Fruit fly (Drosophila melanogaster): ENCODE results near the gene Tgi.

Gene Tgi

DNA sequence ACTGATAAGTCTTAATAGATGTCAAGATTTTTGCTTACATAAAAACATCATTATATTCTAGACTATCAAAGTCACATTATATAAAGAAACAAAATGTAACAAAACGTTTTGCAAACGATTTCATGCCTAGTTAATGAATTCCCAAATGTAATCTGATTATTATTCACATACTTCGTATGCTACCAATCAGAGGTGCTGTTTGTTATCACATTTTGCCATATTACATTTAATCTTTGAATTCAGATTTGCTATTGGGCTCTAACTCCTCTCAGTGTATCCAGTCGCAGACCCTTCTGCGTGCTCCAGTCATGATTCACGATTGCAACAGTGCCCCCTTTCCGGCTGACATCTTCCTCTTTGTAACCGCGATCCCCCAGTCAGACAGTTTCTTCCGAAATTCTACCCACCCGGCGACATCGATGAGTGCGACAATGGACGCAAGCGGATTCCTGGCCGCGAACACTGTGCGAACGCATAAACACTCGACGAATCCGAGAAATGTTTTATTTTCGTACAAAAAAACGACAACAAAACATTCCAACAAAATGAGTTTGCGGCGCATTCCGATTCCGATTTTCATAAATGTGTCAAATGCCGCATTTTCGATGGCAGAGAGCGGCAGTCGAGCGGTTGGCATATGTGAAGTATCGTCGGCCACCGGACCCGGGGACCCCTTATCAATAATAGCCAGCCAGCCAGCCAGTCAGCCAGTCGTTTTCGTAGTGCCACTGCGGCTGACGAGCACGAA lies 1.7 kb downstream of the Tgi start (continued):
- TF ChIP-seq salr (GFP tag; optimal IDR thresholded peaks at IDR 0.05) (no peak), fkh (GFP tag; optimal IDR thresholded peaks at IDR 0.05) (no peak), Eip75B (GFP tag; optimal IDR thresholded peaks at IDR 0.05) (peak; percentile 60), eg (GFP tag; IDR thresholded peaks at IDR 0.05) (peak; percentile 16; the same call in 1 of the 3 replicates), CG34406 (GFP tag; optimal IDR thresholded peaks at IDR 0.05) (peak; percentile 28), CG7368 (GFP tag; optimal IDR thresholded peaks at IDR 0.05) (peak; percentile 45), Ets96B (tag; optimal IDR thresholded peaks at IDR 0.05) (no peak), CG1621 (tag; optimal IDR thresholded peaks at IDR 0.05) (no peak), CG8319 (GFP tag; optimal IDR thresholded peaks at IDR 0.05) (peak; percentile 26)

DNA sequence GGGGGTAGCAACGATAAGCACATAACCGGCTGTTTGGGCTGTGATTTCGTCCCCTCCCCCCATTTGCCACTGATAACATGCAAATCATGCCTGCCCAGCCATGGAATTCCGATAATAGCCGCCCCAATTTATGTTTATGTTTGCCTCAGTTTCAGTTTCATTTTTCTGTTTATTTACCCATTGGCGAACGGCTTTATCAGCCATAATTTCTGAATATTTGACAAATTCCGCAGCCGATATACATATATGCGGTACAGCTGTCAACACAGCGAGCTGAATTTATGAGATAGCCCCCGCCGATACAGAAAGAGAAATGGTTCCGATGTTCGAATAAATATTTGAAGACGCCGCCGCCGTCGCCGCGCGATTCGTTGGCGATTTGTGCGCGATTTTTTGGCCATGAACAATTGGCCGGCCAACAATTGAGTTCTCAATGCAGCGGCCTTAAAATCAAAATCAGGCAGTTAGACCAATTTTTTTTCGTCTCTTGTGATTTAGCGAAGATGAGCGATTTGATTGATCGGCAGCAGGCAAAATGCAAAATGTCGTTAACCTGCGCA lies 2.7 kb downstream of the Tgi start:
- no peak for TF ChIP-seq CG16779 (tag; optimal IDR thresholded peaks at IDR 0.05)
- TF ChIP-seq Hr39 (GFP tag; optimal IDR thresholded peaks at IDR 0.05): no peak
- TF ChIP-seq fkh (GFP tag; optimal IDR thresholded peaks at IDR 0.05): peak; percentile 63

DNA sequence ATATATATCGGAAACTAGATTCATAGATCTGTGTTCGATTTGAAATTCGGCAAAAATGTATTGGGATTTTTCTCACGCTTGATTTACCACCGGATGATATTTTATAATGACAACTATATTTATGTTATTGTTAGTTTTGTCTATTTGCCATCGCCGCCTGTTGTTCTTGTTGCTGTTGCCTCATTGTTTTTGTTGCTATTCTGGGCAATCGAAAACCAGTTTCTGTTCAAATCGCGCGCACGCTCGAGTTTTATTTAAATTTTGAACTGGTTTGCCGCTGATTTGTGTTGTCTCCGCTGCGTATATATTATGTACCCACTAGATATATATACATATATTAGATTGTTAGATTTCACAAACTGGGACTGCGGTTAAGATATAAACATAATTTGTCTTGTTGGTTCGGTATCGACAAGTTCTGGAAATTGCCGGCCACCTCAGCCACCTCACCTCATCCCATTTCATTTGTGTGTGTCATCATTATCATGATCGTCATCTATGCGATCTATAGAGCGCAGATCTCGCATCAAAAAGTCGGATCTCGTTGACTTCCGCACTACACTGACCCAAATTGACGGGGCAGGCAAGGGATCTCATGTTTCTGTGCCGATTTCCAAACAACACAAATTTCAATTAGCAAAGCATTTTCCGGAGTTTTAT lies 4.2 kb downstream of the Tgi start:
- TF ChIP-seq Eip78C (GFP tag): peak; percentile 26
- no peak for TF ChIP-seq CG3032 (tag; optimal IDR thresholded peaks at IDR 0.05)
- peak; percentile 25 for TF ChIP-seq fkh (GFP tag; optimal IDR thresholded peaks at IDR 0.05)

DNA sequence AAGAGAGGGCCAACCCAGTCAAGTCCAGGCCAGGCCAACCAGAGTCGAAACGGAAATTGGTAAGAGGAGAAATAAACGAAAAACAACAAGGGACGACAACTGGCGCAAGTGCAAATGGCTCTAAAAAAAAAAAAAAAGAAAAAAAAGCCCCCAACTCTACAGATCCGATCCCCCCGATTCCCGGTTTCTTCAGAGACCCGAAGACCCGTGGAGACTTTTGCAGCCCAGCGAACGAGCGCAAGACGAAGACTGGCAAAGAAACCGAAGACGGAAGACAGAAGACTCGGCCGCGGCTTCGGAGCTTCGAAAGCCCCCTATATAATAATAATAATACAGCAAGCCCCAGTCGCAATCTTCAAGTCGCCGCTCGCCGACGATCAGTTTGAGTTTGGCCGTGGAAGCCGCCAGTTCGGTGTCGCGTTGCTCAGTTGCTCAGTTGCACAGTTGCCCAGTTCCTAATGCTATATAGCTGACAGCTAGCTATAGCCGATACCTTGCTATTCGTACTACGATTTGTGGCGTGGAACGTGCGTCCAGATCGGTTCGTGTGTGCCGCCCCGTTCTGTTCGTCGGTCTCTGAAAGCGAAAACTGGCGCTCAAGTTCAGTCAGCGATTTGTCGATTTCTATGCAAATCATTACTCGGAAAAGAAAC lies 7.9 kb downstream of the Tgi start:
- TF ChIP-seq Hr39 (GFP tag; optimal IDR thresholded peaks at IDR 0.05): no peak
- TF ChIP-seq CG7368 (GFP tag; optimal IDR thresholded peaks at IDR 0.05): peak; percentile 57
- peak; percentile 63 for TF ChIP-seq CG8632 (GFP tag; optimal IDR thresholded peaks at IDR 0.05)
- TF ChIP-seq CG10669 (GFP tag; optimal IDR thresholded peaks at IDR 0.05): peak; percentile 46
- TF ChIP-seq cyc (GFP tag; optimal IDR thresholded peaks at IDR 0.05): no peak
- no peak for TF ChIP-seq Sox15 (GFP tag; optimal IDR thresholded peaks at IDR 0.05)
- TF ChIP-seq Ets21C (GFP tag; optimal IDR thresholded peaks at IDR 0.05): no peak
- TF ChIP-seq pdm3 (GFP tag; optimal IDR thresholded peaks at IDR 0.05): peak; percentile 39
- no peak for TF ChIP-seq lz (GFP tag; optimal IDR thresholded peaks at IDR 0.05)
- peak; percentile 55 for TF ChIP-seq Lpt (GFP tag; optimal IDR thresholded peaks at IDR 0.05)
- TF ChIP-seq svp (GFP tag): peak; percentile 85
- no peak for TF ChIP-seq CG3032 (tag; optimal IDR thresholded peaks at IDR 0.05)
- no peak for TF ChIP-seq Hr4 (GFP tag; optimal IDR thresholded peaks at IDR 0.05)
- TF ChIP-seq CG16779 (tag; optimal IDR thresholded peaks at IDR 0.05): peak; percentile 5
- TF ChIP-seq CG32006 (GFP tag; optimal IDR thresholded peaks at IDR 0.05): no peak
- peak; percentile 62 for TF ChIP-seq CG6854 (GFP tag; optimal IDR thresholded peaks at IDR 0.05)
- TF ChIP-seq CG6276 (GFP tag; optimal IDR thresholded peaks at IDR 0.05): no peak
- TF ChIP-seq vri (GFP tag; optimal IDR thresholded peaks at IDR 0.05): peak; percentile 75
- TF ChIP-seq CG11294 (GFP tag; IDR thresholded peaks at IDR 0.05): no peak
- peak; percentile 67 for TF ChIP-seq CG15336 (GFP tag; IDR thresholded peaks at IDR 0.05)
- peak; percentile 42 for TF ChIP-seq OdsH (GFP tag; optimal IDR thresholded peaks at IDR 0.05)
- TF ChIP-seq CG8119 (GFP tag; IDR thresholded peaks at IDR 0.05): peak; percentile 62; the same call in 2 of the 3 replicates
- TF ChIP-seq Sox14 (GFP tag; optimal IDR thresholded peaks at IDR 0.05): peak; percentile 35
- TF ChIP-seq achi (GFP tag; optimal IDR thresholded peaks at IDR 0.05): peak; percentile 33
- peak; percentile 56 for TF ChIP-seq esn (GFP tag; optimal IDR thresholded peaks at IDR 0.05)
- TF ChIP-seq fd59A (GFP tag; optimal IDR thresholded peaks at IDR 0.05): peak; percentile 10
- no peak for TF ChIP-seq CG4318 (GFP tag; optimal IDR thresholded peaks at IDR 0.05)
- TF ChIP-seq Eip93F (GFP tag; optimal IDR thresholded peaks at IDR 0.05): peak; percentile 56
- peak; percentile 72 for TF ChIP-seq spab (GFP tag; optimal IDR thresholded peaks at IDR 0.05)
- TF ChIP-seq CG8319 (GFP tag; optimal IDR thresholded peaks at IDR 0.05): no peak
- peak; percentile 51 for TF ChIP-seq CG11762 (GFP tag; optimal IDR thresholded peaks at IDR 0.05; ENCODE audit: insufficient read depth)
- peak; percentile 68 for TF ChIP-seq CG34406 (GFP tag; optimal IDR thresholded peaks at IDR 0.05)
- TF ChIP-seq Eip75B (GFP tag; optimal IDR thresholded peaks at IDR 0.05): peak; percentile 14
- peak; percentile 40 for TF ChIP-seq dsx (GFP tag; optimal IDR thresholded peaks at IDR 0.05; ENCODE audit: poor library complexity, severe bottlenecking)
- no peak for TF ChIP-seq CG11902 (GFP tag; optimal IDR thresholded peaks at IDR 0.05)

Data from whole organism, prepupa.